Worm (Caenorhabditis elegans): ENCODE data around the gene F18H3.1.

DNA sequence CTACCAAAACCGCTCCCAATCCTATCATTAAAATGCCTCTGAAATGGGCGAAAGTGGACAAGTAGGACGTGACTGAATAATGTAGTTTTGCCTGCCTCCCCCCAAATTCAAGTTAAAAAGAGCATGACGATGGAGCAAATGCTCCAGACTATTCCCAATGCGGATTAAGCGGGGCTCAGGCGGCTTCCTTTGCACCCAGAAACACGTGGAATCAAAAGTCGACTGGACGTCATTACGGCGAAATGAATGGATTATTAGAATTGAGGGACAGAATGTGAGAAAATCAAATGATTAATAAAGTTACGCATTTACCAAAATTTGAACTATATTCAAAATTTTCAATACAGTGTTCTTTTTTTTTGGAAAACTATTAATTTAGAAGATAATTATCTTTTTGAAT, 19.5 kb upstream of the F18H3.1 start:
- no peak for TF ChIP-seq nhr-11 (tag; optimal IDR thresholded peaks at IDR 0.05)
- TF ChIP-seq egl-27 (tag; optimal IDR thresholded peaks at IDR 0.05) = no peak
- no peak for TF ChIP-seq fkh-2 (tag; optimal IDR thresholded peaks at IDR 0.05)
- no peak for TF ChIP-seq pha-4 (tag; optimal IDR thresholded peaks at IDR 0.05)
- TF ChIP-seq nhr-76 (tag; optimal IDR thresholded peaks at IDR 0.05) = no peak
- no peak for TF ChIP-seq elt-2 (tag; optimal IDR thresholded peaks at IDR 0.05)
- no peak for TF ChIP-seq unc-62 (GFP tag; optimal IDR thresholded peaks at IDR 0.05)
- TF ChIP-seq snpc-4 (tag; optimal IDR thresholded peaks at IDR 0.05) = no peak
